Fruit fly (Drosophila melanogaster) whole organism, embryonic: ENCODE measurements around the gene Vps37B.

Experiments
- ATbp ChIP-seq: fragments of 200-800 bp; sonication (Bioruptor generic); optimal IDR thresholded peaks from 2 replicates; lab custom pipeline; 2017; ENCODE audit warnings: missing biosample characterization, mild to moderate bottlenecking, missing genetic modification characterization, missing genetic modification reagents
- Bgb ChIP-seq: fragments of 200-800 bp; sonication (Bioruptor generic); IDR thresholded peaks from 2 replicates; pipeline ENCODE4 v1.3.6; 2022; ENCODE audit warnings: missing biosample characterization, missing genetic modification characterization; ENCODE audit not compliant: partially characterized antibody
- CG10366 ChIP-seq: fragments of 200-800 bp; sonication (Bioruptor generic); IDR thresholded peaks from 2 replicates; pipeline ENCODE4 v1.3.6; 2022; ENCODE audit warnings: missing biosample characterization, missing genetic modification characterization
- CG10431 ChIP-seq: fragments of 200-800 bp; sonication (Bioruptor generic); optimal IDR thresholded peaks from 3 replicates; lab custom pipeline; 2018; ENCODE audit warnings: missing biosample characterization, mild to moderate bottlenecking, missing genetic modification characterization
- CG10462 ChIP-seq: fragments of 200-800 bp; sonication (Bioruptor generic); optimal IDR thresholded peaks from 2 replicates; lab custom pipeline; 2016; ENCODE audit warnings: missing biosample characterization, missing genetic modification characterization
- CG11085 ChIP-seq: fragments of 200-800 bp; sonication (Bioruptor generic); IDR thresholded peaks from 2 replicates; pipeline ENCODE4 v1.3.6; 2022; ENCODE audit warnings: missing biosample characterization, missing genetic modification characterization
- CG12236 ChIP-seq: fragments of 200-800 bp; sonication (Bioruptor generic); optimal IDR thresholded peaks from 2 replicates; lab custom pipeline; 2016; ENCODE audit warnings: missing biosample characterization, missing genetic modification characterization
- CG14667 ChIP-seq: fragments of 200-800 bp; sonication (Bioruptor generic); IDR thresholded peaks from 2 replicates; pipeline ENCODE4 v1.3.6; 2022; ENCODE audit warnings: missing biosample characterization, missing genetic modification characterization
- CG15479 ChIP-seq: fragments of 200-800 bp; sonication (Bioruptor generic); optimal IDR thresholded peaks from 3 replicates; lab custom pipeline; 2019; ENCODE audit warnings: missing biosample characterization, mild to moderate bottlenecking, missing genetic modification characterization, moderate library complexity
- CG18764 ChIP-seq: fragments of 200-800 bp; sonication (Bioruptor generic); optimal IDR thresholded peaks from 3 replicates; lab custom pipeline; 2016; ENCODE audit warnings: missing biosample characterization, missing genetic modification characterization
- CG2678 ChIP-seq: fragments of 200-800 bp; sonication (Bioruptor generic); optimal IDR thresholded peaks from 3 replicates; lab custom pipeline; 2019; ENCODE audit warnings: missing biosample characterization, mild to moderate bottlenecking, missing genetic modification characterization, moderate library complexity
- CG2889 ChIP-seq: fragments of 200-800 bp; sonication (Bioruptor generic); IDR thresholded peaks from 3 replicates; pipeline ENCODE4 v1.3.6; 2022; ENCODE audit warnings: missing biosample characterization, missing genetic modification characterization
- CG3163 ChIP-seq: fragments of 200-800 bp; sonication (Bioruptor generic); optimal IDR thresholded peaks from 3 replicates; lab custom pipeline; 2016; ENCODE audit warnings: missing biosample characterization, missing genetic modification characterization
- CG34422 ChIP-seq: fragments of 200-800 bp; sonication (Bioruptor generic); IDR thresholded peaks from 3 replicates; pipeline ENCODE4 v1.3.6; 2022; ENCODE audit warnings: missing biosample characterization, missing genetic modification characterization
- CG3726 ChIP-seq: fragments of 200-800 bp; sonication (Bioruptor generic); IDR thresholded peaks from 3 replicates; pipeline ENCODE4, ENCODE4 v1.3.6; 2022; ENCODE audit warnings: missing biosample characterization, missing genetic modification characterization
- CG7556 ChIP-seq: fragments of 200-800 bp; sonication (Bioruptor generic); optimal IDR thresholded peaks from 2 replicates; lab custom pipeline; 2017; ENCODE audit warnings: missing biosample characterization, mild to moderate bottlenecking, missing genetic modification characterization
- CG7839 ChIP-seq: fragments of 200-800 bp; sonication (Bioruptor generic); optimal IDR thresholded peaks from 3 replicates; lab custom pipeline; 2018; ENCODE audit warnings: missing biosample characterization, mild to moderate bottlenecking, missing genetic modification characterization, moderate library complexity
- CG9215 ChIP-seq: fragments of 200-800 bp; sonication (Bioruptor generic); IDR thresholded peaks from 2 replicates; pipeline ENCODE4 v1.3.6; 2022; ENCODE audit warnings: missing biosample characterization, missing genetic modification characterization
- CkIIα-i1 ChIP-seq: fragments of 200-800 bp; sonication (Bioruptor generic); IDR thresholded peaks from 2 replicates; pipeline ENCODE4 v1.3.6; 2022; ENCODE audit warnings: missing biosample characterization, missing genetic modification characterization
- D19B ChIP-seq: fragments of 200-800 bp; sonication (Bioruptor generic); optimal IDR thresholded peaks from 2 replicates; lab custom pipeline; 2017; ENCODE audit warnings: missing biosample characterization, mild to moderate bottlenecking, missing genetic modification characterization
- Dfd ChIP-seq, 2 experiments: fragments of >200 bp; optimal IDR thresholded peaks; 2 replicates each; lab custom pipeline; 2017; ENCODE audit warnings: missing biosample characterization in 2 of 2, missing genetic modification characterization in 2 of 2
- Dip3 ChIP-seq: fragments of 200-800 bp; sonication (Bioruptor generic); optimal IDR thresholded peaks from 3 replicates; lab custom pipeline; 2016; ENCODE audit warnings: missing biosample characterization, missing genetic modification characterization
- Hand ChIP-seq: fragments of 200-800 bp; sonication (Bioruptor generic); optimal IDR thresholded peaks from 2 replicates; lab custom pipeline; 2017; ENCODE audit warnings: mild to moderate bottlenecking, missing biosample characterization, missing genetic modification reagents, missing genetic modification characterization
- Hr78 ChIP-seq, 2 experiments: fragments of 200-800 bp in 1 of 2; fragments of >200 bp in 1 of 2; sonication (Bioruptor generic) in 1 of 2; optimal IDR thresholded peaks; 2 replicates each; lab custom pipeline; 2017 to 2019; ENCODE audit warnings: missing biosample characterization in 2 of 2, missing genetic modification characterization in 2 of 2, mild to moderate bottlenecking in 1 of 2, moderate library complexity in 1 of 2
- Mes4 ChIP-seq: fragments of 200-800 bp; sonication (Bioruptor generic); optimal IDR thresholded peaks from 2 replicates; lab custom pipeline; 2016; ENCODE audit warnings: missing biosample characterization, missing genetic modification characterization
- Optix ChIP-seq: fragments of 200-800 bp; sonication (Bioruptor generic); IDR thresholded peaks from 3 replicates; pipeline ENCODE4 v1.3.6; 2022; ENCODE audit warnings: missing biosample characterization, missing genetic modification characterization
- Rfx ChIP-seq: fragments of 200-800 bp; sonication (Bioruptor generic); IDR thresholded peaks from 2 replicates; pipeline ENCODE4 v1.3.6; 2022; ENCODE audit warnings: missing biosample characterization, missing genetic modification characterization
- ab ChIP-seq: fragments of 200-800 bp; sonication (Bioruptor generic); optimal IDR thresholded peaks from 2 replicates; lab custom pipeline; 2016; ENCODE audit warnings: missing biosample characterization, missing genetic modification characterization
- amos ChIP-seq: fragments of 200-800 bp; sonication (Bioruptor generic); IDR thresholded peaks from 2 replicates; pipeline ENCODE4 v1.3.6; 2022; ENCODE audit warnings: missing biosample characterization, missing genetic modification characterization; ENCODE audit not compliant: partially characterized antibody
- ap ChIP-seq: fragments of 200-800 bp; sonication (Bioruptor generic); IDR thresholded peaks from 2 replicates; pipeline ENCODE4 v1.3.6; 2022; ENCODE audit warnings: missing biosample characterization, missing genetic modification characterization
- bcd ChIP-seq: fragments of 200-800 bp; sonication (Bioruptor generic); optimal IDR thresholded peaks from 2 replicates; lab custom pipeline; 2017; ENCODE audit warnings: missing biosample characterization, mild to moderate bottlenecking, missing genetic modification characterization
- bsh ChIP-seq, 2 experiments: fragments of 200-800 bp; sonication (Bioruptor generic); optimal IDR thresholded peaks; 2 replicates each; lab custom pipeline; 2017 to 2018; ENCODE audit warnings: mild to moderate bottlenecking in 2 of 2, missing biosample characterization in 2 of 2, missing genetic modification characterization in 2 of 2, moderate library complexity in 1 of 2
- chm ChIP-seq: fragments of 200-800 bp; sonication (Bioruptor generic); IDR thresholded peaks from 2 replicates; pipeline ENCODE4 v1.3.6; 2022; ENCODE audit warnings: missing biosample characterization, missing genetic modification characterization
- dm ChIP-seq: fragments of 200-800 bp; sonication (Bioruptor generic); optimal IDR thresholded peaks from 3 replicates; lab custom pipeline; 2016; ENCODE audit warnings: missing biosample characterization, missing genetic modification characterization
- ems ChIP-seq: fragments of 200-800 bp; sonication (Bioruptor generic); optimal IDR thresholded peaks from 3 replicates; lab custom pipeline; 2016; ENCODE audit warnings: missing biosample characterization, missing genetic modification characterization
- gem ChIP-seq: fragments of 200-800 bp; sonication (Bioruptor generic); optimal IDR thresholded peaks from 2 replicates; lab custom pipeline; 2019; ENCODE audit warnings: missing biosample characterization, mild to moderate bottlenecking, missing genetic modification characterization, moderate library complexity
- gro ChIP-seq: fragments of 200-800 bp; sonication (Bioruptor generic); optimal IDR thresholded peaks from 2 replicates; lab custom pipeline; 2016; ENCODE audit warnings: missing biosample characterization, missing genetic modification characterization
- jumu ChIP-seq: fragments of 200-800 bp; sonication (Bioruptor generic); optimal IDR thresholded peaks from 3 replicates; lab custom pipeline; 2016; ENCODE audit warnings: missing biosample characterization, missing genetic modification characterization
- nau ChIP-seq: fragments of 200-800 bp; sonication (Bioruptor generic); optimal IDR thresholded peaks from 3 replicates; lab custom pipeline; 2017; ENCODE audit warnings: missing biosample characterization, mild to moderate bottlenecking, missing genetic modification characterization, missing genetic modification reagents
- nerfin-2 ChIP-seq: fragments of 200-800 bp; sonication (Bioruptor generic); IDR thresholded peaks from 2 replicates; pipeline ENCODE4 v1.3.6; 2022; ENCODE audit warnings: missing biosample characterization, missing genetic modification characterization; ENCODE audit not compliant: partially characterized antibody
- phol ChIP-seq: fragments of 200-800 bp; sonication (Bioruptor generic); optimal IDR thresholded peaks from 3 replicates; lab custom pipeline; 2018; ENCODE audit warnings: missing biosample characterization, mild to moderate bottlenecking, missing genetic modification characterization, moderate library complexity
- psq ChIP-seq: fragments of 200-800 bp; sonication (Bioruptor generic); optimal IDR thresholded peaks from 2 replicates; lab custom pipeline; 2017; ENCODE audit warnings: missing biosample characterization, missing genetic modification characterization
- repo ChIP-seq: fragments of 200-800 bp; sonication (Bioruptor generic); optimal IDR thresholded peaks from 2 replicates; lab custom pipeline; 2016; ENCODE audit warnings: missing biosample characterization, missing genetic modification characterization
- run ChIP-seq: fragments of 200-800 bp; sonication (Bioruptor generic); optimal IDR thresholded peaks from 3 replicates; lab custom pipeline; 2018; ENCODE audit warnings: missing biosample characterization, mild to moderate bottlenecking, missing genetic modification characterization
- shn ChIP-seq: fragments of 200-800 bp; sonication (Bioruptor generic); optimal IDR thresholded peaks from 3 replicates; lab custom pipeline; 2016; ENCODE audit warnings: missing biosample characterization, missing genetic modification characterization
- sob ChIP-seq: fragments of 200-800 bp; sonication (Bioruptor generic); IDR thresholded peaks from 2 replicates; pipeline ENCODE4 v1.3.6; 2022; ENCODE audit warnings: missing biosample characterization, missing genetic modification characterization
- sug ChIP-seq: fragments of 200-800 bp; optimal IDR thresholded peaks from 2 replicates; lab custom pipeline; 2019; ENCODE audit warnings: missing biosample characterization, mild to moderate bottlenecking, missing genetic modification characterization, moderate library complexity
- tgo ChIP-seq: fragments of 200-800 bp; sonication (Bioruptor generic); IDR thresholded peaks from 3 replicates; pipeline ENCODE4 v1.3.6; 2022; ENCODE audit warnings: missing biosample characterization, missing genetic modification characterization
- tll ChIP-seq, 2 experiments: fragments of 200-800 bp in 1 of 2; fragments of >200 bp in 1 of 2; sonication (Bioruptor generic) in 1 of 2; optimal IDR thresholded peaks; 2 replicates each; lab custom pipeline; 2017 to 2019; ENCODE audit warnings: missing biosample characterization in 2 of 2, missing genetic modification characterization in 2 of 2, mild to moderate bottlenecking in 1 of 2, moderate library complexity in 1 of 2

Vps37B gene

dm6 chr3R:5256462-5257146, 30.6 kb downstream of the Vps37B start, which contains the start of the genes Enoph and Hph (continued):
- TF ChIP-seq Dfd (GFP tag; optimal IDR thresholded peaks at IDR 0.05; lab: Kevin White, UChicago) (no peak), CG3726 (no peak), CG34422 (GFP tag; lab: Robert Waterston, UW) (peak; percentile 52; the same call in 2 of the 3 replicates), ab (GFP tag; lab: Kevin White, UChicago) (no peak), CG11085 (GFP tag; lab: Robert Waterston, UW) (no peak; the same call in 1 of the 2 replicates), ap (GFP tag; lab: Robert Waterston, UW) (peak; percentile 47; the same call in 1 of the 2 replicates), CG10366 (GFP tag; lab: Robert Waterston, UW) (peak; percentile 46), gem (tag; lab: Kevin White, UChicago) (peak; percentile 76), nerfin-2 (GFP tag; lab: Robert Waterston, UW) (peak; percentile 68), tgo (GFP tag; lab: Robert Waterston, UW) (peak; percentile 55), Bgb (peak; percentile 67), ems (GFP tag; lab: Kevin White, UChicago) (peak; percentile 38), Rfx (GFP tag; lab: Robert Waterston, UW) (peak; percentile 64), dm (peak; percentile 14), repo (GFP tag; lab: Kevin White, UChicago) (peak; percentile 22), CG14667 (GFP tag; lab: Robert Waterston, UW) (peak; percentile 26; the same call in 1 of the 2 replicates), bcd (GFP tag; lab: Kevin White, UChicago) (peak; percentile 61), nau (GFP tag; lab: Kevin White, UChicago) (no peak), ATbp (GFP tag; lab: Kevin White, UChicago) (no peak), sob (GFP tag; lab: Robert Waterston, UW) (0 out of 2 replicates have a peak, but pooled peaks have one; percentile 42), bsh (GFP tag; optimal IDR thresholded peaks at IDR 0.05; lab: Kevin White, UChicago) (peak in 1 of 2 experiments; percentile 39), CG15479 (GFP tag; lab: Kevin White, UChicago) (no peak), CG10431 (GFP tag; lab: Kevin White, UChicago) (no peak), Optix (GFP tag; lab: Robert Waterston, UW) (no peak), chm (GFP tag; lab: Robert Waterston, UW) (0 out of 2 replicates have a peak, but pooled peaks have one; percentile 30), shn (GFP tag; lab: Kevin White, UChicago) (peak; percentile 13), Hr78 (GFP tag; optimal IDR thresholded peaks at IDR 0.05; lab: Kevin White, UChicago) (no peak), run (no peak), CG9215 (GFP tag; lab: Robert Waterston, UW) (peak; percentile 70), Hand (GFP tag; lab: Kevin White, UChicago) (no peak), jumu (GFP tag; lab: Kevin White, UChicago) (peak; percentile 62), CG10462 (GFP tag; lab: Kevin White, UChicago) (peak; percentile 66), Mes4 (GFP tag; lab: Kevin White, UChicago) (peak; percentile 15), gro (GFP tag; lab: Kevin White, UChicago) (peak; percentile 5), CG3163 (peak; percentile 14), CG2889 (GFP tag; lab: Robert Waterston, UW) (no peak), CkIIα-i1 (GFP tag; lab: Robert Waterston, UW) (no peak), CG12236 (GFP tag; lab: Kevin White, UChicago) (no peak), D19B (peak; percentile 31), CG18764 (peak; percentile 18), phol (tag; lab: Kevin White, UChicago) (peak; percentile 72), CG2678 (tag; lab: Kevin White, UChicago) (peak; percentile 79), tll (GFP tag; optimal IDR thresholded peaks at IDR 0.05; lab: Kevin White, UChicago) (no peak), psq (no peak), CG7839 (tag; lab: Kevin White, UChicago) (peak; percentile 62), sug (peak; percentile 65), Dip3 (peak; percentile 58), amos (GFP tag; lab: Robert Waterston, UW) (peak; percentile 86), CG7556 (GFP tag; lab: Kevin White, UChicago) (peak; percentile 58)
